Fruit fly (Drosophila melanogaster): ENCODE data around the gene CG31446.
A peak's percentile ranks its signal among the peaks of the same experiment; 100 is the strongest.

The CG31446 gene

DNA sequence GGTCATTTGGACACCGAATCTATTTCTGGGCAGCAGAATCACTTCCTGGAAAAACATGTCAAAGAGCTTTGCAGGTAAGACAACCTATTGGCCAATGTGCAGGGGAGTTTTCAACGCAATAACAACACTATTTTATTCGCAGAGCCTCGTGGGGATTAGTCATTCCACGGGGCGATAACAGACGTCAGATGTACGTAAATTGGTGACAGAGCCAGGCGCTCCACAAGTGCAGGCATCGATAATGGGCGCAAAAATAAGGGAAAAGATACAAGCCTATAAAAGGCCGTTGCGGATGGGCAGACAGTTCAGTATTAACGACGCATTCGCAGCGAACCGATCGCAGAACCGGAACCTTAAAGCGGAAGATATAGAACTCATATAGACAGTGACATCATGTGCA, 2.1 kb downstream of the CG31446 start, which contains the start of gene CG5399:
TSS of gene CG5399 (plus strand) at position 301 of the 400 bp plus-strand sequence.
- peak; percentile 51 for TF ChIP-seq svp (GFP tag)
- no peak for TF ChIP-seq CG31627 (GFP tag; optimal IDR thresholded peaks at IDR 0.05)

DNA sequence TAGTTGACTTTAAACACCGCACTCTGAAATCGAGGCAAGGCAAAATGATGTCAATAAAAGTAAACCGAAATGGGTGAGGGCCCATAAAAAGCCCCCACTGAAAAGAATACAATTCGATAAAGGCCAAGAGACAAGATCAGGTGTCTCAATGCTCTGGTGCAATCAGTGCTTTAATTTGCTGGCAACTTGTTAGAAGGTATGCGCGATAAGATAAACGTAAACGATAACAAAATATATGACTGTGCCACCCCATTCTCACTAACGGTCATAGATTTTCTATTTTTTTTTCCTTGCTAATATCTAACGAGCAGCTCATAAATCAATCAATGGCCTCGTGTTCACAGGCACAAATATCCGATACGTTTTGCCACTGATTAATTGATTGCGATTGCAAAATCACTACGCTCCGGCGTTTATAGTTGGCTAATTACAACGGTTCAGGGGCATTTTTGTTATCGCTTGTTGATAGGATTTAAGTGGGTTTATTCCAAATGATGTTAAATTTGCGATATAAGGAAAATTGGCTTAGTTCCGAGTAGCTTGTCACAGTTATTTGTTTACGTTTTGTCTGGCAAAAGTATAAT, 3.7 kb downstream of the CG31446 start:
- TF ChIP-seq CG10631 (GFP tag; optimal IDR thresholded peaks at IDR 0.05) (no peak), net (GFP tag; optimal IDR thresholded peaks at IDR 0.05) (no peak), pdm3 (GFP tag; optimal IDR thresholded peaks at IDR 0.05) (no peak), achi (GFP tag; optimal IDR thresholded peaks at IDR 0.05) (no peak), CG8319 (GFP tag; optimal IDR thresholded peaks at IDR 0.05) (no peak), CG10669 (GFP tag; optimal IDR thresholded peaks at IDR 0.05) (no peak), CG31627 (GFP tag; optimal IDR thresholded peaks at IDR 0.05) (no peak), salr (GFP tag; optimal IDR thresholded peaks at IDR 0.05) (no peak), CG34406 (GFP tag; optimal IDR thresholded peaks at IDR 0.05) (no peak), svp (GFP tag) (no peak), CG1621 (tag; optimal IDR thresholded peaks at IDR 0.05) (no peak)

- no peak for TF ChIP-seq CG10631 (GFP tag; optimal IDR thresholded peaks at IDR 0.05)
- TF ChIP-seq Sox14 (GFP tag; optimal IDR thresholded peaks at IDR 0.05), result no peak
- no peak for TF ChIP-seq svp (GFP tag)
- peak; percentile 23 for TF ChIP-seq Eip78C (GFP tag)
Measured at dm6 chr3R:15700801-15701200, 7.9 kb downstream of the CG31446 start.

DNA sequence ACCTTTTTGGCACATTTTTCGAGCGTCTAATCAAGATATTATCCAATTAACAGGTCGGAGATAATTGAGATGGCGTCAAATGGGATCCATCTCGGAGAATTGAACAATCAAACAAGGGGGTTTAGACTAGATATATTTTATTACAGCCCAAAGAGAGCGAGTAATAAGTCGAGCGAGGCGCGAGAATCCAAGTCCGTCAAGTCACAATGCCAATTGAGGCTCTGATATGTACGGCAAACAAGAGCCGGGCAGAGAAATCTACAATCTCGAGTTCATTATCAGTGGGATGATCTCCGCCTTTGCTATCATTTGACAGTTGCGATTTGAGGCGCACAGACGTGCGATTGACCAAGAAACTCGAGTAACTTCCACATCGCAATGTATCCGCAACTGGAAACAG, 11.5 kb downstream of the CG31446 start, which contains the start of gene CG5404:
TSS of gene CG5404 (plus strand) at position 301 of the 400 bp plus-strand sequence.
- TF ChIP-seq spab (GFP tag; optimal IDR thresholded peaks at IDR 0.05) (no peak), CG1621 (tag; optimal IDR thresholded peaks at IDR 0.05) (no peak), CG31627 (GFP tag; optimal IDR thresholded peaks at IDR 0.05) (no peak), CG32006 (GFP tag; optimal IDR thresholded peaks at IDR 0.05) (no peak), fkh (GFP tag; optimal IDR thresholded peaks at IDR 0.05) (no peak), Eip75B (GFP tag; optimal IDR thresholded peaks at IDR 0.05) (no peak), achi (GFP tag; optimal IDR thresholded peaks at IDR 0.05) (no peak), CG4318 (GFP tag; optimal IDR thresholded peaks at IDR 0.05) (no peak), CG10631 (GFP tag; optimal IDR thresholded peaks at IDR 0.05) (no peak), CG7368 (GFP tag; optimal IDR thresholded peaks at IDR 0.05) (no peak)

dm6 chr3R:15716485-15716884, 23.6 kb downstream of the CG31446 start, which contains the start of gene CG31294:
CG31294 (minus strand) TSS chr3R:15716585.
- no peak for TF ChIP-seq CG10631 (GFP tag; optimal IDR thresholded peaks at IDR 0.05)
- no peak for TF ChIP-seq CG3032 (tag; optimal IDR thresholded peaks at IDR 0.05)
- TF ChIP-seq CG3919 (GFP tag; optimal IDR thresholded peaks at IDR 0.05), result no peak
- no peak for TF ChIP-seq Smox (GFP tag; optimal IDR thresholded peaks at IDR 0.05)

- no peak for TF ChIP-seq Ets96B (tag; optimal IDR thresholded peaks at IDR 0.05)
- no peak for TF ChIP-seq dsx (GFP tag; optimal IDR thresholded peaks at IDR 0.05; ENCODE audit: poor library complexity, severe bottlenecking)
- TF ChIP-seq CG11902 (GFP tag; optimal IDR thresholded peaks at IDR 0.05), result no peak
- no peak for TF ChIP-seq eg (GFP tag; IDR thresholded peaks at IDR 0.05)
- no peak for TF ChIP-seq CG6808 (GFP tag; optimal IDR thresholded peaks at IDR 0.05)
- no peak for TF ChIP-seq CG3919 (GFP tag; optimal IDR thresholded peaks at IDR 0.05)
Measured at dm6 chr3R:15730629-15731028, 37.7 kb downstream of the CG31446 start.

- TF ChIP-seq Hr38 (GFP tag; optimal IDR thresholded peaks at IDR 0.05) (no peak), topi (GFP tag; optimal IDR thresholded peaks at IDR 0.05) (no peak), vri (GFP tag; optimal IDR thresholded peaks at IDR 0.05) (no peak), CG32006 (GFP tag; optimal IDR thresholded peaks at IDR 0.05) (no peak), pdm3 (GFP tag; optimal IDR thresholded peaks at IDR 0.05) (no peak), CG34406 (GFP tag; optimal IDR thresholded peaks at IDR 0.05) (no peak), CG6163 (GFP tag; IDR thresholded peaks at IDR 0.05) (no peak)
Measured at dm6 chr3R:15731446-15731845, 38.6 kb downstream of the CG31446 start, which contains the start of gene CG34274. CG34274 (plus strand) TSS chr3R:15731746.

Data from whole organism, prepupa.